Fruit fly (Drosophila melanogaster): Measurements from ENCODE around the gene Dred.

Gene Dred

dm6 chr3L:19499334-19499733, 44.7 kb downstream of the Dred start:
- TF ChIP-seq Smox (GFP tag; optimal IDR thresholded peaks at IDR 0.05) (no peak), fkh (GFP tag; optimal IDR thresholded peaks at IDR 0.05) (peak; percentile 26)

- TF ChIP-seq Gug (GFP tag; IDR thresholded peaks at IDR 0.05) (no peak), fkh (GFP tag; optimal IDR thresholded peaks at IDR 0.05) (peak; percentile 47)
Measured at dm6 chr3L:19497623-19498022, 46.4 kb downstream of the Dred start, which contains the start of gene CG9449. Gene CG9449 (minus strand): TSS chr3L:19497723.

- no peak for TF ChIP-seq CG10669 (GFP tag; optimal IDR thresholded peaks at IDR 0.05)
- no peak for TF ChIP-seq Hr4 (GFP tag; optimal IDR thresholded peaks at IDR 0.05)
- TF ChIP-seq net (GFP tag; optimal IDR thresholded peaks at IDR 0.05) = no peak
- TF ChIP-seq Hr38 (GFP tag; optimal IDR thresholded peaks at IDR 0.05) = no peak
- TF ChIP-seq CG10631 (GFP tag; optimal IDR thresholded peaks at IDR 0.05) = no peak
- TF ChIP-seq Met (GFP tag; optimal IDR thresholded peaks at IDR 0.05) = no peak
- no peak for TF ChIP-seq CG6808 (GFP tag; optimal IDR thresholded peaks at IDR 0.05)
- no peak for TF ChIP-seq Sox102F (GFP tag; optimal IDR thresholded peaks at IDR 0.05)
- TF ChIP-seq spab (GFP tag; optimal IDR thresholded peaks at IDR 0.05) = no peak
- TF ChIP-seq Eip78C (GFP tag) = no peak
- TF ChIP-seq CG31627 (GFP tag; optimal IDR thresholded peaks at IDR 0.05) = no peak
- TF ChIP-seq fkh (GFP tag; optimal IDR thresholded peaks at IDR 0.05) = no peak
- no peak for TF ChIP-seq dac (GFP tag; optimal IDR thresholded peaks at IDR 0.05)
- no peak for TF ChIP-seq Sox15 (GFP tag; optimal IDR thresholded peaks at IDR 0.05)
- TF ChIP-seq Ets96B (tag; optimal IDR thresholded peaks at IDR 0.05) = no peak
- no peak for TF ChIP-seq CG15336 (GFP tag; IDR thresholded peaks at IDR 0.05)
- no peak for TF ChIP-seq svp (GFP tag)
- TF ChIP-seq Eip75B (GFP tag; optimal IDR thresholded peaks at IDR 0.05) = no peak
- no peak for TF ChIP-seq acj6 (GFP tag; optimal IDR thresholded peaks at IDR 0.05)
Measured at dm6 chr3L:19497135-19497534, 46.9 kb downstream of the Dred start.

dm6 chr3L:19496600-19496999, 47.4 kb downstream of the Dred start:
- TF ChIP-seq CG3919 (GFP tag; optimal IDR thresholded peaks at IDR 0.05) (no peak), svp (GFP tag) (peak; percentile 78), CG6808 (GFP tag; optimal IDR thresholded peaks at IDR 0.05) (no peak), CG32006 (GFP tag; optimal IDR thresholded peaks at IDR 0.05) (peak; percentile 6), CG34406 (GFP tag; optimal IDR thresholded peaks at IDR 0.05) (no peak), Sox102F (GFP tag; optimal IDR thresholded peaks at IDR 0.05) (no peak)

DNA sequence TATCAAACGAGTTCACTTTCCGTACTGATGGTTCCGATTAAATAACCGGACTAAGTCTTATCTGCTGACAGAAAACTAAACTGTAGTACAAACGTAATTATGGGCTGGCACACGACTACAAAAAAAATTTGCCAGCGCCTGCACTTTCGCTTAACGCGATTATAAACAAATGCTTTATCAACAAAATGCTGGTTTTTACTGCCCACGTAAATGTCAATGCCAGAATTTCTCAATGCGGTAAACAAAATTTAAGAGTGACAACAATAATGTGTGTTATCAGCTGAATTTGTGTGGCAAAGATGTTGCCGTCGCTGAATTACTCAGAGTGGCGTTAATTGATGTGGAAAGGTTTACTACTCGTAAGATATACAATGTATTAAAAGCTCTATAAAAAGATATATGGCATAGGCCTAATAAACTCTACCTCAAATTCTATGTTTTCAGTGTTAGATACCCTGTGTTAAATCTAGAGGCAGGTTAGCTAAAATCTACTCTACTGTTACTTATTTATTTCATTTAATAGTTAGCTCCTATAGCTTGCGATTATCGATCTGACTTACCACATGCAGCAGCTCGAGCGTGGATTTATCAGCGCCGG, 47.9 kb downstream of the Dred start:
- TF ChIP-seq CG8119 (GFP tag; IDR thresholded peaks at IDR 0.05) (no peak), CG11902 (GFP tag; optimal IDR thresholded peaks at IDR 0.05) (no peak), svp (GFP tag) (peak; percentile 80), CG6808 (GFP tag; optimal IDR thresholded peaks at IDR 0.05) (no peak), CG6163 (GFP tag; IDR thresholded peaks at IDR 0.05) (no peak), Hr38 (GFP tag; optimal IDR thresholded peaks at IDR 0.05) (no peak), CG3032 (tag; optimal IDR thresholded peaks at IDR 0.05) (no peak), fkh (GFP tag; optimal IDR thresholded peaks at IDR 0.05) (peak; percentile 71), dsx (GFP tag; optimal IDR thresholded peaks at IDR 0.05; ENCODE audit: poor library complexity, severe bottlenecking) (no peak), Eip78C (GFP tag) (peak; percentile 44), Sox15 (GFP tag; optimal IDR thresholded peaks at IDR 0.05) (no peak)

DNA sequence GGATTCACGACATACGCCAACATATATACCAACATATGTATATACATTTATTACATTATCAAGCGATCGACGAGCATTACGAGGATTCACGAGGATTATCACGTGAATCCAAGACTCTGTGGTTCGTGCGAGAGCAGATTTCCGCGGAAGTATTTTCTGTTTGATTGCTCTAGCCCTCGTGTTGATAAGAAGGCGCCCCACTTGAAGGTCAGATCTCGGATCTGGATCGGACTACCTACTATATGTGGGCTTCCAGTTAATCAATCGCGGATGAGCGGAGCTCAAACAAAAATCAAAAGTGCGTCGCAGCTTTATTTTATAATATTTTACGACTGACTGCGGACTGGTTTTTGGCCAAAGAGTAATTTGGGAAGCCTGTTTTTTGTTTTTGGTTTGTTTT, 49.1 kb downstream of the Dred start:
- TF ChIP-seq Lpt (GFP tag; optimal IDR thresholded peaks at IDR 0.05) (no peak), svp (GFP tag) (peak; percentile 32), CG10631 (GFP tag; optimal IDR thresholded peaks at IDR 0.05) (no peak)

Measured in whole organism, prepupa.